Worm (Caenorhabditis elegans): ENCODE measurements around the gene srh-301.

DNA sequence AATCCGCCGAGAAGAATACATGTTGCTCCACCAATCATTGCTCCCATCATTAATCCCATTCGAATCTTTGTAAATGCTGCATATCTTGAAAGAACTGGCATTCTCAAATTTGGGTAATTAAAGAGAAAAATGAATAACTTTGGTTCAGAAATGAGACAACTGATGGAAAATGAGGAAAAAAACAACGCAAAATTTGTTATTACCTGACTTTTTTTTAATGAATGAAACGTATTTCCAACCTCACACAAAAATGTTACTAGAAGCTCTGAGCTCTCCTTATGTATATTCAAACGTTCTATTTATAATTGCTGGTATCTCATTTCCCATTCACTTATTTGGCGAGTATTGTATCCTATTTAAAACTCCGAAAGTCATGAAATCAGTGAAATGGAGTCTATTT is 22.2 kb upstream of the srh-301 start, which contains the start of the genes Y94A7B.11 and srh-292:
- TF ChIP-seq unc-62 (GFP tag; optimal IDR thresholded peaks at IDR 0.05) (no peak), ama-1 (optimal IDR thresholded peaks at IDR 0.05) (no peak), egl-27 (tag; optimal IDR thresholded peaks at IDR 0.05) (no peak), fkh-2 (tag; optimal IDR thresholded peaks at IDR 0.05) (no peak), unc-39 (tag; optimal IDR thresholded peaks at IDR 0.05) (no peak), skn-1 (tag; optimal IDR thresholded peaks at IDR 0.05) (no peak), lin-39 (tag; optimal IDR thresholded peaks at IDR 0.05) (no peak), daf-12 (tag; optimal IDR thresholded peaks at IDR 0.05) (no peak), R02D3.7 (tag; optimal IDR thresholded peaks at IDR 0.05) (no peak), elt-3 (tag; optimal IDR thresholded peaks at IDR 0.05) (no peak), nhr-25 (tag; optimal IDR thresholded peaks at IDR 0.05) (no peak)
